Worm (Caenorhabditis elegans): Measurements from ENCODE around the gene C09E10.3.

DNA sequence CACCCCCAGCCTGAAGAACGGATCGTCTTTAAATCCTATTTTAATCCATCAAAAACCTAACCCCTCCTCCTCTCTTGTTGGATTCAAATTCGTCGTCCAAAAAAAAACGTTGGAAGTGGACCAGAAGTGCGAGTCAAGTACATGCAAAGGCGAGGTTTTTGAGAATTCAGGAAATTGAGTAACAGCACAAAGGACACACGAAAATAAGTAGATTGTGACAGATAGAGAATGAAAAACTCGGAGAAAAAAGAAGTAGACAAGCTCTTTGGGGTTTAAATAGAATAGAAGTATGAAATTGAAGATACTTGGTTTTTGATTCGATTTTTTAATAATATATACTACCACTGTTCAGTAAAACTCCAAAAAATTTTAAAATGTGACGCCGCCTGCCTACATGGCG lies 23.5 kb upstream of the C09E10.3 start:
- TF ChIP-seq W03F9.2 (tag; optimal IDR thresholded peaks at IDR 0.05): no peak
- no peak for TF ChIP-seq him-1 (tag; optimal IDR thresholded peaks at IDR 0.05)

Measured in whole organism, L4/young adult.